Fruit fly (Drosophila melanogaster): ENCODE results near the gene CG7130.

DNA sequence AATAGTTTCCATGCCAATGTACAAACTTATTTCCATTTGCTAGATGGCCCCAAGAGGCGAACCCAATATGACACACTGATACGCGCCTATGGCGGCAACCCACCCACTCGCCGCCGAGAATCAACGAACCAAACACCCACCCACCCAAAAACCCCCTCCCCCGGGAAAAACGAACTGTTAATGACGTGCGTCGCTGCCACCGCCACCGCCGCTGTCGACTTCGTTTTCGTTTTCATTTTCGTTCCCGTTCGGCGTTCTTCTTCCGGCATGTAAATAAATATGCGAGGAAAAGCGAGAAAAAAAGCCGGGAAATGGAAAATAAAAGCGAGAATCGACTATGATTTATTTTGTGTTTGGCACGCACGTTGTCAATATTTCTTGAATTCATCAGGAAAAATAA is 24.4 kb downstream of the CG7130 start:
- TF ChIP-seq cic (GFP tag; optimal IDR thresholded peaks at IDR 0.05) (no peak), CG14711 (tag; optimal IDR thresholded peaks at IDR 0.05) (no peak), Hr96 (GFP tag; optimal IDR thresholded peaks at IDR 0.05) (no peak), kay (GFP tag; ENCODE audit: borderline replicate concordance) (no peak), CG5204 (GFP tag; optimal IDR thresholded peaks at IDR 0.05) (no peak), CG33017 (tag; optimal IDR thresholded peaks at IDR 0.05) (no peak), CG7045 (GFP tag; optimal IDR thresholded peaks at IDR 0.05) (no peak), toe (GFP tag; optimal IDR thresholded peaks at IDR 0.05) (no peak)
